Worm (Caenorhabditis elegans): ENCODE data around the gene clr-1.

DNA sequence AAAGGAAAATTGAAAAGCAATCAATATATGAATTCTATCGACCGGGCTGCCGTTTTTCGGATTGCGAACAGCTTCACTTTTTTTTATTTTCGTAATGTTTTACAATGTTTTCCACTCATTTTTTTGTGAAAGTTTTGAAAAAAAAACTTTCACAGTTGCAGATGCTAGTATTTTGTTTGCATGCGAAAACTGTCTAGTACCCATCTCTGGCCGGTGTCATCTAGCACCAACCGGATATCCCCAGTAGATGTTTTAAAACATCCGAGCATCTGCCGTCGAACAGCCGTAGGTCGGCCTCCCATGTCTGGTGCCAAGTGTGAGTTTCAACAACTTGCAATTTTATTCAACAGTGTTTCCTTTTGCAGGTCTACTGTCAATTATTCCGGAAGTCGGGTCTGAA is 55.3 kb downstream of the clr-1 start, which contains the start of gene ZK177.12:
- no peak for TF ChIP-seq nfya-1 (tag; optimal IDR thresholded peaks at IDR 0.05)
- no peak for TF ChIP-seq hlh-30 (tag; optimal IDR thresholded peaks at IDR 0.05; ENCODE audit: insufficient read depth)
- TF ChIP-seq fkh-10 (GFP tag; optimal IDR thresholded peaks at IDR 0.05) = no peak
- TF ChIP-seq che-1 (tag; optimal IDR thresholded peaks at IDR 0.05) = no peak
- no peak for TF ChIP-seq pha-4 (tag; optimal IDR thresholded peaks at IDR 0.05)
- TF ChIP-seq tbx-2 (tag; optimal IDR thresholded peaks at IDR 0.05) = no peak
- TF ChIP-seq nhr-11 (tag; optimal IDR thresholded peaks at IDR 0.05) = no peak
- no peak for TF ChIP-seq pros-1 (tag; optimal IDR thresholded peaks at IDR 0.05)
